Worm (Caenorhabditis elegans): ENCODE results near the gene arl-6.
A peak's percentile ranks its signal among the peaks of the same experiment; 100 is the strongest.

arl-6 gene

DNA sequence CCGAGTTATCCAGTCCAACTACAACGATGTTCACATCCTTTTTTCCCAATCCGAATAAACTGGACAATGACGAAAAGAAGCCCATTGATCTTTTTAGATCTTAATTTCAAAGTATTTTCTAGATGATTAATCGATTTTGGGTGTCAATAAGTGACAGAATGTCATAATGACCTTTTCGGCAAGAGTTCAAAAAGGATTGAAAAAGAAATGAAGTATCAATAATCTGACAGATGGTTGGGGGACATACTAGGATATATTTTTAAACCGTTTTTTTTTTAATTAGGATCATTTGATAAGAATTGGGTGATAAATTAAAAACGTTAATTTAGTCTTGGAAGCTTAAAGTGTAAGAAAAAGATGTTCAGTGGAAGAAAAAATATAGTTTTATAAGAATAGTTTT, at the start of gene arl-6:
Gene arl-6 (minus strand): TSS at position 101 of the 400 bp plus-strand sequence.
- TF ChIP-seq dao-5 (tag; optimal IDR thresholded peaks at IDR 0.05) (no peak), him-1 (tag; optimal IDR thresholded peaks at IDR 0.05) (no peak), W03F9.2 (tag; optimal IDR thresholded peaks at IDR 0.05) (no peak)

DNA sequence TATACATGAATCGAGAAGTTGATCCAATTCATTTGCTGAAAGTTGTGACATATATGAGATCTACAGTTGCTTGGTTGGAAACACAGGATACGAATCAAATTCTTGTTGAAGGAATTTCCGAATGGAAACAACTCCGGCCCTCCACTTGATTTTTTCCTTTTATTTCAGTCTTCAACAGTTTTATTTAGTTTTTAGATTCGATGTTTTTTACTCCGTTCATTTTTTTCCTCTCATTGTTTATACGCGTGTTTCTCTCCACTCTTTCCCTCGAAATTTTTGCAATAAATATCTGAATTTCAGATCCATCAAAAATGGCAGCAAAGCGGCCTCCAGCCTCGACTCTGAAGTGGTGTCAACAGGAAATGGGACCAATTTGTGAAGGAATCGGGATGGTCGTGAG, 48.5 kb upstream of the arl-6 start, which contains the start of gene coq-8:
Gene coq-8 (plus strand): TSS at position 301 of the 400 bp plus-strand sequence.
- TF ChIP-seq W03F9.2 (tag; optimal IDR thresholded peaks at IDR 0.05) (no peak), dao-5 (tag; optimal IDR thresholded peaks at IDR 0.05) (no peak), him-1 (tag; optimal IDR thresholded peaks at IDR 0.05) (no peak)

DNA sequence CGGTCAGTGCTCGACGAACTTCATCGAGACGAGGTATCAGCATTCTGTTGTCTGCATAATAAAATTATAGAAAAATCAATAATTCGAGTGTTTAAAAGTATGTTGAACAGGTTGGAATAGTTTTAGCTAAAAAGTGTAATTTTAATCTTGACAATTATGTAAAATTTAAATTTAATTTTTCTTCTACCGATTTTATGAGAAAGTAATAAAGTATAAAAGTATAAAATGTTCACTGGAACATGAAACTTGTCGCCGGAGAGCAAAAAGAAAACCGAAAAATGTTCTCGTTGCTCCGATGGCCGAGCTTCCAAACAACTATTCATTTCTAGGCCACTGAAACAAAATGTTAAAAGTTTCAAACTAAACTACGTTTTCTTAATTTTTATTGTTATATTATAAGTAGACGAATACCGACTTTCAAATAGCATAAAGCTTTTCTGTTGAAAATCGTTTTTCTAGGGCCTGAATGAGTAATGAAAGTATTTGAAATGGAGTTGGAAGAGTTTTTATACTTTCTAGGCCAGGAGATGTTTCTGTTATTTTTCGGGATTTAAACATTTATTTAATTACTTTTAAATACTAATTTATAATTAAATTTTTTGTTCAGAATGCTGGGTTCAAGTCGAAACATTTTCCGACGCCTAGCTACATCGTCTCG, 47.2 kb upstream of the arl-6 start, which contains the start of the genes C35D10.10 and C35D10.5:
Gene C35D10.10 (minus strand): TSS at position 51 of the 658 bp plus-strand sequence.
Gene C35D10.5 (plus strand): TSS at position 608 of the 658 bp plus-strand sequence.
- TF ChIP-seq dao-5 (tag; optimal IDR thresholded peaks at IDR 0.05) (no peak), him-1 (tag; optimal IDR thresholded peaks at IDR 0.05) (no peak), W03F9.2 (tag; optimal IDR thresholded peaks at IDR 0.05) (no peak)

DNA sequence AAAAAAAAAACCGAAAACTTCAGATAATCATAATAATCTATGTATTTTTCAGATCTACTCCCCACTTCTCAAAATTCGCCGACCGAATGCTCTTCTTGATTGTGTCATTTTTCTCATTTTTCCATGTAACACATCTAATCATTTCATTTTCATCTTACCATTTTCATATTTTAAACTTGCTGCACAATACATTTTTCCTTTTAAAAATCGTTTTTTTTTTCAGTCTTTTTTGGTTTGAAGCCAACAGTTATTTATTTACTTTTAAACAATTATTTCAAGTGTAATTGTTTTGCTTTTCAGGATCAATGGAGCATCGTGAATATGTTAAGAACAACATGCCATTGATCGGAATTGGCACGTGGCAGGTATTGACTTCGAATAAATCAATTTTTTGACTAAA, 44.4 kb upstream of the arl-6 start, which contains the start of gene C35D10.6:
Gene C35D10.6 (plus strand): TSS at position 301 of the 400 bp plus-strand sequence.
- TF ChIP-seq W03F9.2 (tag; optimal IDR thresholded peaks at IDR 0.05), result no peak

DNA sequence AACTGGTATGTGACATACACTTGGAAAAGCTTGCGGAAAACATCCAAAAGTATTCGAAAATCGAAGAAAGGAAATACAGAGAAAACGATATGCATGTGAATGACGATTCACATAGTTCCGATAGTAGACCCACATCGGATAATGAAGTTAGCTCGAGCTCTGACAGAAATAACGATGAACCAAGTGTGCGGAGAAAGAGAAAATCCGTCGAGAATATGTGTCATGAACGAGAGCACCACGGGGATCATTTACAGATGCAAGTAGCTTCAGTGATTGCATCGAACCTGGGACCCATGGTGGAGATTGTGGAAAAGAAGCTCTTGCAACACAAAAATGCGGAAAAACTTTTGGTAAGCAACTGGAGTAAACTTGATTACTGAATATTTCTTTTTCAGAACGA, 42.4 kb upstream of the arl-6 start:
- TF ChIP-seq W03F9.2 (tag; optimal IDR thresholded peaks at IDR 0.05) (no peak), dao-5 (tag; optimal IDR thresholded peaks at IDR 0.05) (no peak), him-1 (tag; optimal IDR thresholded peaks at IDR 0.05) (no peak)

DNA sequence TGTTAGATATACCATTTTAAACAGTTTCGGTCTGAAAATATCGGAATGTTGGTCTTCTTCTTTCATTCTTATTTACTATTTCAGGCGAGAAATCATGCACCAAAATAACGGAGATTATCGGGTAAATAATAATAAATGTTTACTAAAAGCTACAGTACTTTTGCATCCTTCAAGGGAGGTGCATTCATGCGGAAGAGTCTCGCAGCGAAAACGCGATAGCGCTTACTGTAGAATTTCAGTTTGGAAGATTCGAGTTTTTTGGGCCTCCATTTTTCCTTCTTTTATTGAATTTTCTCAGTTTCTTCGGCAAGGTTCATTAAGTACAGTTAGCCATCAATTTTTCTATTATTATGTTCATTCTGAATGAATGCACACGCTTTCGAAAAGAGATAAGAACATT, 41.5 kb upstream of the arl-6 start, which contains the start of gene C35D10.7:
Gene C35D10.7 (plus strand): TSS at position 85 of the 400 bp plus-strand sequence.
- TF ChIP-seq him-1 (tag; optimal IDR thresholded peaks at IDR 0.05), result no peak
- TF ChIP-seq dao-5 (tag; optimal IDR thresholded peaks at IDR 0.05), result no peak

DNA sequence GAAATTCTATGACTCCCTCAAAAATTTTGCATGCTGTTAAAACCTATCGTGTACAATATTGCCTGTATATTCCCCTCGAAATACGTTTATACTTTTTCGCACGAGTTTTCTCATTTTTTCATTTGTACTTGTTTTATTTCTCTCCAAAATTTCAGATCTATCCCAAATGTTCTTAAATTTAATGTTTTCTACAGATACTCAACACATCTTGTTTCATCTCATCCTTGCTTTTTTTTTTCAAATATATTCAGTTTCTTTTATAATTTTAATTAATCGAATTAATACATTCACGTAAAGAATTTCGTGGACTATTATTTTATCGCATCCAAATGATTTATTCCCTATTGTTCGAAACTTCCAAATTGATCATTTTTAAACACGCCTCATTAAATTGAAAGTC, 40.3 kb upstream of the arl-6 start, which contains the start of gene C35D10.8:
Gene C35D10.8 (plus strand): TSS at position 301 of the 400 bp plus-strand sequence.
- TF ChIP-seq W03F9.2 (tag; optimal IDR thresholded peaks at IDR 0.05), result no peak
- no peak for TF ChIP-seq dao-5 (tag; optimal IDR thresholded peaks at IDR 0.05)

DNA sequence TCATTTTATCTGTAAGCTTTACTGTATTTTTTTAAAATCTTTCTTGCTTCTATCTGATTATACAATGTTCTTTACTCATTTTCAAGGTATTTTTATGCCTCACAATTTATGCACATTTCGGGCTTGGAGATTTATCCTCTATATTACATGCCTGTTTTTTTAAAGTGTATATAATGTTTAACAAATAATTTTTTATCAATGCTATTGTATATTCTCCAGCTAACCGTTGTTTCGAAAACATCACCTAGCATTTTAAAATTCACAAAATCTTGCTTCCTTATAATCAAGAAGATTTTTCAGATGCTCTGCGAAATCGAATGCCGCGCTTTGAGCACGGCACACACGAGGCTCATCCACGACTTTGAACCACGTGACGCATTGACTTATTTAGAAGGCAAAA, 37.4 kb upstream of the arl-6 start, which contains the start of gene ced-4:
Gene ced-4 (plus strand): TSS at position 301 of the 400 bp plus-strand sequence.
- TF ChIP-seq him-1 (tag; optimal IDR thresholded peaks at IDR 0.05), result no peak
- no peak for TF ChIP-seq dao-5 (tag; optimal IDR thresholded peaks at IDR 0.05)
- TF ChIP-seq W03F9.2 (tag; optimal IDR thresholded peaks at IDR 0.05), result no peak

DNA sequence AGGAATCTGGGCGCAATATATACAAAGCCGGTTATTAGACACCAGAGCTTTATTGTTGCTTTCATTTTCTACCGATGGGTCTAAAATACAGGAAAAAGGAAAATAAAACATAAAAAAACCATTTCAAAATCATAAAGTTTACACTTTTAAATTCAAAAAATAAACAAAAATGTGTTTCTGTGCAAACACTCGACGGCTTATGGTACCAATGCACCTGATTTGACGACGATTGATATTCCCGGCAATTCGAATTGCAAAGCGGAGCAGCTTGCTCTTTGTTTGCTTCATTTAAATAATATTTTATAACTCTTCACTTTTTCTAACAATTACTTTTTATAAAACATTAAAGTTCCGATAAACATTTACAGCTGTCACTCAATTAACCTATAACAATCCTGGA, 35.5 kb upstream of the arl-6 start, which contains the start of gene F26A1.1:
Gene F26A1.1 (plus strand): TSS at position 369 of the 400 bp plus-strand sequence.
- TF ChIP-seq dao-5 (tag; optimal IDR thresholded peaks at IDR 0.05), result no peak
- TF ChIP-seq W03F9.2 (tag; optimal IDR thresholded peaks at IDR 0.05), result peak; percentile 73
- TF ChIP-seq him-1 (tag; optimal IDR thresholded peaks at IDR 0.05), result no peak

DNA sequence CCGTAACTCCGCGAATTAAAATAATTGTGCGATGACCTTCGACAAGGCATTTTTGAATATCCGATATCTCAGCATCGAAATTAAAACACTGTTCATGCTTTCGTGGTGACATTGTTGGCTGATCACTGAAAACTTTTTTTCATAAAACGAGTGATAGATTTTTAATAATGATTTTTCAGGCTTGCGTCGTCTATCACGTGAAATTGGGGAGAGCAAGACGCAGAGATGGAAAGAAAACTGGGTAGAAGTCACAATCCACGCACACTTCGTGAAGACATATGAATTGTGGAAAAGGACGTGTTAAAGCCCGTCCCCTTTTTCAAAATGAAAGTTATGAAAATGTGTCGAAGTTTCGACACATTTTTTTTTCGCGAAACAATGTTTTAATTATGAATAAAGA, 35.1 kb upstream of the arl-6 start, which contains the start of gene nonu-1:
Gene nonu-1 (minus strand): TSS at position 169 of the 400 bp plus-strand sequence.
- no peak for TF ChIP-seq him-1 (tag; optimal IDR thresholded peaks at IDR 0.05)
- TF ChIP-seq dao-5 (tag; optimal IDR thresholded peaks at IDR 0.05), result no peak
- TF ChIP-seq W03F9.2 (tag; optimal IDR thresholded peaks at IDR 0.05), result no peak

DNA sequence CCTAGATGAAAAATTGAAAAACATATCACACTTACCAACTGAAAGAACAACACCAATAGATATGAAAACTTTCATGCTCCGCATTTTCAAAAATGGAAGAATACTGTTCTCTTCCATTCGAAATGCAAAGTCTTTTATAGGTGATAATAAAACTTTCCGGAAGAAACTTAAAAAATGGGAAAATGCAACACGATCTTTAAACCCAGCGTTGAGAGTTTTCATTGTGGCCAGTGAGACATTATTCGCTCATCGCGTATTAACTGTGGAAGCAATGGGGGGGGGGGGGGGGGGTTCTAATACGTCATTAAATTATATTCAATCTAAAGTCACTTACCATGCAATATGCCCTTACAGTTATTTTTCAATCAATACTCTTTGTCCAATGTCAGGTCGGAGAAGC, 29.7 kb upstream of the arl-6 start, which contains the start of the genes clec-157 and fkh-5:
Gene clec-157 (minus strand): TSS at position 101 of the 400 bp plus-strand sequence.
Gene fkh-5 (plus strand): TSS at position 336 of the 400 bp plus-strand sequence.
- TF ChIP-seq him-1 (tag; optimal IDR thresholded peaks at IDR 0.05) (no peak), dao-5 (tag; optimal IDR thresholded peaks at IDR 0.05) (no peak), W03F9.2 (tag; optimal IDR thresholded peaks at IDR 0.05) (no peak)

DNA sequence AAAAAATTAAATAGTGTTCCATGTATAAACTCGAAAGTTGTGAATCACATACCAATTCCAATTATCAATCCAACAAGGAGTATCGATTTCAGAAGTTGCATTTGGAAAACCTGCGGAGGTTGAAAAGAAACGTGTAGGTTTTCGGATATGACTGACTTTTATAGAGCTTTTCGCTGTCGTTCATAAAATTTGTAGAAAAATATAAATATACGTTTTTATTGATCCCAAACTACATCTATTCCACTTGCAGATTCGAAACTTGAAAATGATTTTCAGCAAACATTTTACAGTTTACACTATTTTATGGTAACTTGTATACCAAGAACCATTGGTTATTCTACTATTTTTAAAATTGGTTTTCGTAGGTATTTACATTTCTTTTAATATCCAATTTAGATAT, 27.5 kb upstream of the arl-6 start, which contains the start of gene clec-156:
Gene clec-156 (minus strand): TSS at position 101 of the 400 bp plus-strand sequence.
- TF ChIP-seq him-1 (tag; optimal IDR thresholded peaks at IDR 0.05), result no peak
- TF ChIP-seq dao-5 (tag; optimal IDR thresholded peaks at IDR 0.05), result no peak
- no peak for TF ChIP-seq W03F9.2 (tag; optimal IDR thresholded peaks at IDR 0.05)

DNA sequence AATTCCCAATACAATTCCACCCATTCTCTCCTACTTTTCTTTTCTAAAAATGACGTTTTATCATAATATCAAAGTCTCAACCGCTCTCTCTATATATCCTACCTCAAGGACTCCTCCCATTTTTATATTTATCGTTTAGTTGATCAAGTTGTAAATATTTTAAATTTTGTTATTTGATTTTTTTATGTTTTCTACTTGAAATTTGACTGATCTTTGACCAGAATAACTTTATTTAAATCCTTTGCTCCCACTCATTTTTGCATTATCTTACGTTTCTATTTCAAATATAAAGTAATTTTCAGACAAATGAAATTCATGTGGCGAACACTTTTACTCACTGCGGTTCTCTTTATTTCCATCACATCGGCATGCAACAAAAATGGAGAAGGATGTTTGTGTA, 22.8 kb upstream of the arl-6 start, which contains the start of the genes acbp-7 and F26A1.19:
Gene acbp-7 (plus strand): TSS at position 301 of the 400 bp plus-strand sequence.
Gene F26A1.19 (plus strand): TSS at position 303 of the 400 bp plus-strand sequence.
- no peak for TF ChIP-seq him-1 (tag; optimal IDR thresholded peaks at IDR 0.05)
- no peak for TF ChIP-seq dao-5 (tag; optimal IDR thresholded peaks at IDR 0.05)

DNA sequence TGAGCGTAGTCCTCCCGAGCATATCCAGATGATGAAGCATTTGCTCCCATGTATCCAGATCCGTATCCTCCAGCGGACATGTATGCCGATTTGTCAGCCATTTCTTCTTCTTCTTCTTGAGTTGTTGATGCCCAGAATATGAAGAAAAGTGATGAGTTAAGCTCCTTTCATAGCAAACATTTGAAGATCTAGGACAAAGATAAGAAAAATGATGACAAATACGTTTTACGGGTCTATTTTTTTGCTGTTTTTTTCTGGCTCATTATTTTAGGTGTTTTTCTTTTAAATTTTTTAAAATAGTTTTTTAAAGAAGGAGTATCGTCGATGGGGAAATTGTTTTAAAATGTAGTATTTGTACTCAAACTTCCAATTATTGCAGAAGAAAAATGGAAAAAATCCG, 15.6 kb upstream of the arl-6 start, which contains the start of gene nspd-9:
Gene nspd-9 (minus strand): TSS at position 101 of the 400 bp plus-strand sequence.
- TF ChIP-seq W03F9.2 (tag; optimal IDR thresholded peaks at IDR 0.05), result no peak
- no peak for TF ChIP-seq dao-5 (tag; optimal IDR thresholded peaks at IDR 0.05)
- TF ChIP-seq him-1 (tag; optimal IDR thresholded peaks at IDR 0.05), result no peak

All from whole organism, L4/young adult.